Worm (Caenorhabditis elegans) whole organism, early embryonic: ENCODE data around the gene C08F11.13.

Source experiments
- B0310.2 ChIP-seq: sonication (generic microtip); optimal IDR thresholded peaks from 2 replicates; lab custom pipeline; 2016; ENCODE audit warnings: mild to moderate bottlenecking, missing genetic modification characterization, missing compliant biosample characterization
- F13C5.2 ChIP-seq: sonication (generic microtip); optimal IDR thresholded peaks from 2 replicates; lab custom pipeline; 2017; ENCODE audit warnings: mild to moderate bottlenecking, missing genetic modification characterization, inconsistent platforms, missing compliant biosample characterization
- aly-1 ChIP-seq: sonication (generic microtip); optimal IDR thresholded peaks from 2 replicates; lab custom pipeline; 2016; ENCODE audit warnings: missing genetic modification characterization, missing compliant biosample characterization
- ama-1 ChIP-seq: fragments of 150-350 bp; optimal IDR thresholded peaks from 2 replicates; lab custom pipeline; 2014
- ceh-13 ChIP-seq: fragments of 200-800 bp; sonication (Bioruptor generic); optimal IDR thresholded peaks from 2 replicates; lab custom pipeline; 2018; ENCODE audit warnings: mild to moderate bottlenecking, missing genetic modification characterization, missing compliant biosample characterization
- ets-7 ChIP-seq: sonication (generic microtip); optimal IDR thresholded peaks from 2 replicates; lab custom pipeline; 2016; ENCODE audit warnings: missing genotype, missing genetic modification characterization, missing compliant biosample characterization
- flt-1 ChIP-seq: fragments of 200-800 bp; sonication (Bioruptor generic); IDR thresholded peaks from 2 replicates; pipeline ENCODE4 v1.3.6; 2022; ENCODE audit warnings: missing genetic modification characterization, missing compliant biosample characterization
- hmg-4 ChIP-seq: fragments of 200-800 bp; sonication (Bioruptor generic); optimal IDR thresholded peaks from 2 replicates; lab custom pipeline; 2018; ENCODE audit warnings: mild to moderate bottlenecking, missing genetic modification characterization, missing compliant biosample characterization
- hnd-1 ChIP-seq: sonication (generic microtip); optimal IDR thresholded peaks from 2 replicates; lab custom pipeline; 2016; ENCODE audit warnings: missing genetic modification characterization, missing compliant biosample characterization
- pes-1 ChIP-seq: fragments of 200-800 bp; sonication (Bioruptor generic); IDR thresholded peaks from 2 replicates; pipeline ENCODE4 v1.3.6; 2022; ENCODE audit warnings: missing genetic modification reagents, missing genetic modification characterization, missing compliant biosample characterization
- scrt-1 ChIP-seq: fragments of 200-800 bp; sonication (Bioruptor generic); IDR thresholded peaks from 2 replicates; pipeline ENCODE4 v1.3.6; 2022; ENCODE audit warnings: missing genetic modification characterization, missing compliant biosample characterization
- tbx-11 ChIP-seq: fragments of 200-800 bp; sonication (Bioruptor generic); IDR thresholded peaks from 2 replicates; pipeline ENCODE4 v1.3.6; 2022; ENCODE audit warnings: missing genetic modification characterization, missing compliant biosample characterization
- tbx-37 ChIP-seq: fragments of 200-800 bp; sonication (Bioruptor generic); conservative IDR thresholded peaks from 2 replicates; pipeline ENCODE4 v1.3.6; 2022; ENCODE audit warnings: missing genetic modification reagents, missing genetic modification characterization, missing compliant biosample characterization
- tra-4 ChIP-seq: sonication (generic microtip); optimal IDR thresholded peaks from 2 replicates; lab custom pipeline; 2017; ENCODE audit warnings: missing genetic modification characterization, missing compliant biosample characterization

ce11 chrIV:13601973-13602669 is 7.6 kb downstream of the C08F11.13 start, which contains the start of gene Y45F10B.59:
- TF ChIP-seq hnd-1: no peak
- no peak for TF ChIP-seq hmg-4
- no peak for TF ChIP-seq flt-1
- no peak for TF ChIP-seq tbx-11 (GFP tag; lab: Robert Waterston, UW)
- TF ChIP-seq B0310.2 (tag; lab: Kevin White, UChicago): no peak
- TF ChIP-seq pes-1 (GFP tag; lab: Robert Waterston, UW): no peak
- TF ChIP-seq tbx-37 (GFP tag; lab: Robert Waterston, UW): no peak
- TF ChIP-seq scrt-1: no peak
- no peak for TF ChIP-seq ceh-13 (GFP tag; lab: Kevin White, UChicago)
- no peak for TF ChIP-seq ama-1 (lab: Kevin White, UChicago)
- no peak for TF ChIP-seq tra-4
- no peak for TF ChIP-seq ets-7 (tag; lab: Kevin White, UChicago)
- TF ChIP-seq aly-1: no peak
- no peak for TF ChIP-seq F13C5.2 (tag; lab: Kevin White, UChicago)
